Worm (Caenorhabditis elegans) whole organism, L1 larva: Measurements from ENCODE around the gene str-38.

ENCODE experiments used
- C16A3.4 ChIP-seq: fragments of 150-350 bp; optimal IDR thresholded peaks from 2 replicates; lab custom pipeline; 2014; ENCODE audit warnings: missing biosample characterization, missing genetic modification characterization
- C34B4.2 ChIP-seq: sonication (generic microtip); optimal IDR thresholded peaks from 2 replicates; lab custom pipeline; 2017; ENCODE audit warnings: mild to moderate bottlenecking, missing genetic modification characterization, missing compliant biosample characterization
- F16B12.6 ChIP-seq: fragments of 150-350 bp; optimal IDR thresholded peaks from 2 replicates; lab custom pipeline; 2014; ENCODE audit warnings: missing biosample characterization, missing genetic modification characterization
- Y116A8C.19 ChIP-seq: sonication (generic microtip); optimal IDR thresholded peaks from 2 replicates; lab custom pipeline; 2016; ENCODE audit warnings: missing compliant biosample characterization, missing genetic modification characterization, borderline replicate concordance
- aly-2 ChIP-seq: fragments of 150-350 bp; optimal IDR thresholded peaks from 2 replicates; lab custom pipeline; 2014; ENCODE audit warnings: missing biosample characterization, missing genetic modification characterization
- blmp-1 ChIP-seq: fragments of 150-350 bp; optimal IDR thresholded peaks from 2 replicates; lab custom pipeline; 2014; ENCODE audit warnings: missing biosample characterization, missing genetic modification characterization
- ceh-82 ChIP-seq, 3 experiments: fragments of 150-350 bp in 1 of 3; sonication (generic microtip) in 2 of 3; optimal IDR thresholded peaks; 2 replicates each; lab custom pipeline; 2014 to 2017; ENCODE audit warnings: missing biosample characterization in 3 of 3, missing genetic modification characterization in 3 of 3
- ceh-88 ChIP-seq: fragments of 200-800 bp; sonication (Bioruptor generic); IDR thresholded peaks from 2 replicates; pipeline ENCODE4 v1.3.6; 2022; ENCODE audit warnings: missing genetic modification characterization, missing compliant biosample characterization
- ceh-90 ChIP-seq: sonication (generic microtip); optimal IDR thresholded peaks from 2 replicates; lab custom pipeline; 2016; ENCODE audit warnings: missing genetic modification characterization, missing compliant biosample characterization
- efl-1 ChIP-seq, 4 experiments: fragments of 150-350 bp; optimal IDR thresholded peaks in 3 of 4; peaks in 1 of 4; 1 replicate in 1 of 4; 2 replicates in 3 of 4; lab custom pipeline; 2014; ENCODE audit warnings: missing biosample characterization in 2 of 4, missing genetic modification characterization in 2 of 4, missing genetic modification reagents in 2 of 4
- efl-3 ChIP-seq: fragments of 200-800 bp; sonication (Bioruptor generic); optimal IDR thresholded peaks from 2 replicates; lab custom pipeline; 2018; ENCODE audit warnings: mild to moderate bottlenecking, missing genetic modification characterization, missing compliant biosample characterization
- egl-13 ChIP-seq: sonication (generic microtip); optimal IDR thresholded peaks from 2 replicates; lab custom pipeline; 2016; ENCODE audit warnings: missing genotype, missing genetic modification reagents, missing genetic modification characterization, missing compliant biosample characterization
- elt-3 ChIP-seq, 6 experiments: fragments of 150-350 bp in 1 of 6; sonication (generic microtip); optimal IDR thresholded peaks; 2 replicates each; lab custom pipeline; 2017 to 2018; ENCODE audit warnings: missing biosample characterization in 6 of 6, missing genetic modification characterization in 6 of 6, inconsistent platforms in 1 of 6
- ets-5 ChIP-seq: fragments of 200-800 bp; sonication (Bioruptor generic); IDR thresholded peaks from 2 replicates; pipeline ENCODE4 v1.3.6; 2022; ENCODE audit warnings: missing genetic modification characterization, missing compliant biosample characterization
- fkh-10 ChIP-seq: sonication (generic microtip); optimal IDR thresholded peaks from 2 replicates; lab custom pipeline; 2017; ENCODE audit warnings: missing biosample characterization, missing genetic modification reagents, missing genetic modification characterization
- fkh-4 ChIP-seq: sonication (generic microtip); optimal IDR thresholded peaks from 2 replicates; lab custom pipeline; 2016; ENCODE audit warnings: missing compliant biosample characterization, missing genetic modification characterization, borderline replicate concordance
- fkh-8 ChIP-seq: sonication (generic microtip); optimal IDR thresholded peaks from 2 replicates; lab custom pipeline; 2016; ENCODE audit warnings: mild to moderate bottlenecking, missing genetic modification characterization, missing compliant biosample characterization
- fos-1 ChIP-seq: fragments of 150-350 bp; optimal IDR thresholded peaks from 2 replicates; lab custom pipeline; 2014; ENCODE audit warnings: missing biosample characterization, missing genetic modification characterization
- grh-1 ChIP-seq: fragments of 200-800 bp; sonication (Bioruptor generic); IDR thresholded peaks from 2 replicates; pipeline ENCODE4 v1.3.6; 2022; ENCODE audit warnings: missing genetic modification reagents, missing genetic modification characterization, missing compliant biosample characterization
- hlh-17 ChIP-seq: fragments of 200-800 bp; sonication (Bioruptor generic); optimal IDR thresholded peaks from 2 replicates; lab custom pipeline; 2018; ENCODE audit warnings: missing genetic modification characterization, mild to moderate bottlenecking, missing compliant biosample characterization, moderate library complexity, borderline replicate concordance
- hlh-4 ChIP-seq: sonication (generic microtip); optimal IDR thresholded peaks from 2 replicates; lab custom pipeline; 2016; ENCODE audit warnings: mild to moderate bottlenecking, missing genetic modification characterization, missing compliant biosample characterization
- irx-1 ChIP-seq: sonication (generic microtip); optimal IDR thresholded peaks from 2 replicates; lab custom pipeline; 2016; ENCODE audit warnings: missing genetic modification characterization, missing compliant biosample characterization
- lin-13 ChIP-seq: fragments of 150-350 bp; optimal IDR thresholded peaks from 2 replicates; lab custom pipeline; 2014; ENCODE audit warnings: missing biosample characterization, missing genetic modification reagents, missing genetic modification characterization
- lin-14 ChIP-seq: fragments of 200-800 bp; sonication (Bioruptor generic); optimal IDR thresholded peaks from 2 replicates; lab custom pipeline; 2018; ENCODE audit warnings: mild to moderate bottlenecking, missing genetic modification characterization, moderate library complexity, missing compliant biosample characterization
- lin-35 ChIP-seq, 2 experiments: fragments of 150-350 bp; optimal IDR thresholded peaks; 2 replicates each; lab custom pipeline; 2014; ENCODE audit warnings: missing biosample characterization in 2 of 2, missing genetic modification characterization in 2 of 2, missing genetic modification reagents in 2 of 2
- lsy-2 ChIP-seq, 2 experiments: fragments of 150-350 bp; optimal IDR thresholded peaks; 2 replicates each; lab custom pipeline; 2014; ENCODE audit warnings: missing biosample characterization in 2 of 2, missing genetic modification characterization in 2 of 2
- mab-9 ChIP-seq: fragments of 200-800 bp; sonication (Bioruptor generic); IDR thresholded peaks from 2 replicates; pipeline ENCODE4 v1.3.6; 2022; ENCODE audit warnings: missing genetic modification reagents, missing genetic modification characterization, missing compliant biosample characterization
- mef-2 ChIP-seq: fragments of 150-350 bp; optimal IDR thresholded peaks from 2 replicates; lab custom pipeline; 2014; ENCODE audit warnings: missing biosample characterization, missing genetic modification characterization
- nhr-12 ChIP-seq: sonication (generic microtip); optimal IDR thresholded peaks from 2 replicates; lab custom pipeline; 2017; ENCODE audit warnings: missing biosample characterization, missing genetic modification characterization
- nhr-20 ChIP-seq: sonication (generic microtip); optimal IDR thresholded peaks from 2 replicates; lab custom pipeline; 2016; ENCODE audit warnings: mild to moderate bottlenecking, missing genetic modification characterization, missing compliant biosample characterization
- nhr-237 ChIP-seq: fragments of 150-350 bp; optimal IDR thresholded peaks from 2 replicates; lab custom pipeline; 2014; ENCODE audit warnings: missing biosample characterization, missing genetic modification characterization
- nhr-71 ChIP-seq: sonication (generic microtip); optimal IDR thresholded peaks from 2 replicates; lab custom pipeline; 2016; ENCODE audit warnings: mild to moderate bottlenecking, missing genetic modification characterization, moderate library complexity, missing compliant biosample characterization
- nhr-76 ChIP-seq: sonication (generic microtip); optimal IDR thresholded peaks from 2 replicates; lab custom pipeline; 2017; ENCODE audit warnings: missing biosample characterization, missing genetic modification characterization
- nhr-77 ChIP-seq: fragments of 150-350 bp; optimal IDR thresholded peaks from 2 replicates; lab custom pipeline; 2014; ENCODE audit warnings: missing biosample characterization, missing genetic modification characterization
- nhr-84 ChIP-seq: sonication (generic microtip); optimal IDR thresholded peaks from 2 replicates; lab custom pipeline; 2017; ENCODE audit warnings: missing biosample characterization, missing genetic modification characterization
- nhr-85 ChIP-seq: sonication (generic microtip); peaks from one replicate; lab custom pipeline; 2016; ENCODE audit warnings: missing genetic modification characterization, inconsistent platforms, missing compliant biosample characterization
- pax-3 ChIP-seq: fragments of 200-800 bp; sonication (Bioruptor generic); optimal IDR thresholded peaks from 2 replicates; lab custom pipeline; 2018; ENCODE audit warnings: mild to moderate bottlenecking, missing genetic modification characterization, moderate library complexity, missing compliant biosample characterization
- snpc-4 ChIP-seq: fragments of 150-350 bp; optimal IDR thresholded peaks from 2 replicates; lab custom pipeline; 2014; ENCODE audit warnings: missing biosample characterization, missing genetic modification characterization
- unc-130 ChIP-seq: fragments of 150-350 bp; optimal IDR thresholded peaks from 2 replicates; lab custom pipeline; 2017; ENCODE audit warnings: missing biosample characterization, missing genetic modification characterization, inconsistent platforms
- unc-30 ChIP-seq: sonication (generic microtip); optimal IDR thresholded peaks from 2 replicates; lab custom pipeline; 2017; ENCODE audit warnings: missing biosample characterization, missing genetic modification characterization
- unc-62 ChIP-seq: fragments of 150-350 bp; optimal IDR thresholded peaks from 2 replicates; lab custom pipeline; 2014; ENCODE audit warnings: missing biosample characterization, missing genetic modification reagents, missing genetic modification characterization
- unc-98 ChIP-seq: fragments of 200-800 bp; sonication (Bioruptor generic); IDR thresholded peaks from 2 replicates; pipeline ENCODE4 v1.3.6; 2022; ENCODE audit warnings: missing genetic modification characterization, missing compliant biosample characterization

str-38 gene

ce11 chrV:15726610-15727009 lies 5.5 kb downstream of the str-38 start, which contains the start of the genes irld-57 and sfxn-1.3:
TSS of gene irld-57 (minus strand) at chrV:15726710.
TSS of gene sfxn-1.3 (plus strand) at chrV:15726841.
- no peak for TF ChIP-seq lsy-2 (tag; optimal IDR thresholded peaks at IDR 0.05; lab: Kevin White, UChicago)
- no peak for TF ChIP-seq unc-30 (tag; lab: Kevin White, UChicago)
- TF ChIP-seq unc-130, result no peak
- TF ChIP-seq nhr-76, result no peak
- TF ChIP-seq nhr-77 (tag; lab: Kevin White, UChicago), result no peak
- TF ChIP-seq egl-13 (tag; lab: Kevin White, UChicago), result no peak
- TF ChIP-seq nhr-20 (tag; lab: Kevin White, UChicago), result no peak
- no peak for TF ChIP-seq C16A3.4 (tag; lab: Kevin White, UChicago)
- TF ChIP-seq, all 84 proteins: peak for 0

- TF ChIP-seq hlh-4 (tag; lab: Kevin White, UChicago) (no peak), nhr-85 (tag; lab: Kevin White, UChicago) (no peak), unc-30 (tag; lab: Kevin White, UChicago) (no peak), unc-98 (GFP tag; lab: Robert Waterston, UW) (no peak), ceh-90 (tag; lab: Kevin White, UChicago) (no peak), elt-3 (tag; optimal IDR thresholded peaks at IDR 0.05; lab: Kevin White, UChicago) (no peak), ets-5 (GFP tag; lab: Robert Waterston, UW) (no peak), lin-14 (GFP tag; lab: Kevin White, UChicago) (no peak), nhr-84 (no peak), unc-62 (no peak), nhr-71 (tag; lab: Kevin White, UChicago) (no peak), fkh-10 (GFP tag; lab: Kevin White, UChicago) (no peak), nhr-12 (tag; lab: Kevin White, UChicago) (no peak), snpc-4 (no peak), nhr-237 (tag; lab: Kevin White, UChicago) (no peak)
These were observed 10.2 kb downstream of the str-38 start, which contains the start of gene srh-140 for ce11 chrV:15721888-15722287. TSS of gene srh-140 (plus strand) at chrV:15722188.

- TF ChIP-seq hlh-4 (tag; lab: Kevin White, UChicago) (peak; percentile 95), fos-1 (tag; lab: Kevin White, UChicago) (no peak)
These were observed 10.7 kb downstream of the str-38 start for ce11 chrV:15721431-15721830.

- TF ChIP-seq C34B4.2 (no peak), blmp-1 (tag; lab: Kevin White, UChicago) (no peak), ceh-82 (tag; optimal IDR thresholded peaks at IDR 0.05; lab: Kevin White, UChicago) (no peak), efl-1 (optimal IDR thresholded peaks at IDR 0.05; lab: Kevin White, UChicago) (no peak), efl-1 (GFP tag; optimal IDR thresholded peaks at IDR 0.05 in 1 of 2; lab: Kevin White, UChicago) (no peak), unc-130 (no peak), fkh-8 (tag; lab: Kevin White, UChicago) (no peak), mef-2 (no peak), aly-2 (tag; lab: Kevin White, UChicago) (no peak), mab-9 (GFP tag; lab: Robert Waterston, UW) (no peak), nhr-12 (tag; lab: Kevin White, UChicago) (no peak), efl-3 (no peak), unc-30 (tag; lab: Kevin White, UChicago) (no peak), C16A3.4 (tag; lab: Kevin White, UChicago) (no peak)
These were observed 12.5 kb downstream of the str-38 start, which contains the start of gene Y6E2A.7 for ce11 chrV:15719570-15719969. TSS of gene Y6E2A.7 (plus strand) at chrV:15719870.

ce11 chrV:15718562-15718961 lies 13.5 kb downstream of the str-38 start, which contains the start of gene Y6E2A.5:
TSS of gene Y6E2A.5 (minus strand) at chrV:15718662.
- TF ChIP-seq aly-2 (tag; lab: Kevin White, UChicago), result no peak
- TF ChIP-seq lin-13 (GFP tag; lab: Kevin White, UChicago), result no peak
- TF ChIP-seq lsy-2 (tag; optimal IDR thresholded peaks at IDR 0.05; lab: Kevin White, UChicago), result no peak
- TF ChIP-seq ceh-88, result no peak
- no peak for TF ChIP-seq hlh-17 (GFP tag; lab: Kevin White, UChicago)
- no peak for TF ChIP-seq nhr-20 (tag; lab: Kevin White, UChicago)
- no peak for TF ChIP-seq lin-35 (GFP tag; optimal IDR thresholded peaks at IDR 0.05; lab: Kevin White, UChicago)
- no peak for TF ChIP-seq C34B4.2
- TF ChIP-seq Y116A8C.19 (tag; lab: Kevin White, UChicago), result no peak
- no peak for TF ChIP-seq elt-3 (tag; optimal IDR thresholded peaks at IDR 0.05; lab: Kevin White, UChicago)
- no peak for TF ChIP-seq fkh-4 (tag; lab: Kevin White, UChicago)
- no peak for TF ChIP-seq fkh-10 (GFP tag; lab: Kevin White, UChicago)
- no peak for TF ChIP-seq grh-1
- no peak for TF ChIP-seq F16B12.6 (tag; lab: Kevin White, UChicago)
- no peak for TF ChIP-seq pax-3 (tag; lab: Kevin White, UChicago)
- no peak for TF ChIP-seq nhr-85 (tag; lab: Kevin White, UChicago)
- no peak for TF ChIP-seq irx-1 (tag; lab: Kevin White, UChicago)
- TF ChIP-seq, all 84 proteins: peak for 0
